Worm (Caenorhabditis elegans) whole organism, young adult: ENCODE results near the gene tbx-41.

Experiments
- F49E8.2 ChIP-seq: sonication (generic microtip); optimal IDR thresholded peaks from 3 replicates; lab custom pipeline; 2017; ENCODE audit warnings: missing genetic modification characterization, mild to moderate bottlenecking, missing compliant biosample characterization, antibody characterized with exemption, moderate library complexity; ENCODE audit not compliant: insufficient read depth
- F55B11.4 ChIP-seq: sonication (generic microtip); optimal IDR thresholded peaks from 2 replicates; lab custom pipeline; 2016; ENCODE audit warnings: missing compliant biosample characterization, missing genetic modification characterization, borderline replicate concordance; ENCODE audit not compliant: insufficient read depth
- F57A8.1 ChIP-seq: fragments of 200-800 bp; sonication (Bioruptor generic); optimal IDR thresholded peaks from 2 replicates; lab custom pipeline; 2018; ENCODE audit warnings: mild to moderate bottlenecking, missing genetic modification characterization, moderate library complexity, missing compliant biosample characterization
- K11D2.4 ChIP-seq: fragments of 200-800 bp; sonication (Bioruptor generic); IDR thresholded peaks from 2 replicates; pipeline ENCODE4 v1.3.6; 2022; ENCODE audit warnings: missing genetic modification reagents, missing genetic modification characterization, missing compliant biosample characterization
- K12H6.12 ChIP-seq: fragments of 200-800 bp; sonication (Bioruptor generic); optimal IDR thresholded peaks from 2 replicates; lab custom pipeline; 2018; ENCODE audit warnings: mild to moderate bottlenecking, missing genetic modification characterization, missing compliant biosample characterization
- T26A5.8 ChIP-seq: sonication (generic microtip); optimal IDR thresholded peaks from 2 replicates; lab custom pipeline; 2016; ENCODE audit warnings: missing genetic modification characterization, missing compliant biosample characterization
- Y53F4B.3 ChIP-seq: fragments of 200-800 bp; sonication (Bioruptor generic); IDR thresholded peaks from 2 replicates; pipeline ENCODE4 v1.3.6; 2022; ENCODE audit warnings: missing genetic modification reagents, missing genetic modification characterization, missing compliant biosample characterization
- Y53G8AR.9 ChIP-seq: fragments of 200-800 bp; sonication (Bioruptor generic); conservative IDR thresholded peaks from 2 replicates; pipeline ENCODE4 v1.3.6; 2022; ENCODE audit warnings: missing genetic modification reagents, missing genetic modification characterization, missing compliant biosample characterization
- Y67H2A.10 ChIP-seq: fragments of 200-800 bp; sonication (Bioruptor generic); conservative IDR thresholded peaks from 2 replicates; pipeline ENCODE4 v1.3.6; 2022; ENCODE audit warnings: missing genetic modification reagents, missing genetic modification characterization, missing compliant biosample characterization
- attf-5 ChIP-seq: fragments of 200-800 bp; sonication (Bioruptor generic); optimal IDR thresholded peaks from 2 replicates; lab custom pipeline; 2018; ENCODE audit warnings: mild to moderate bottlenecking, missing genetic modification characterization, missing compliant biosample characterization
- bed-2 ChIP-seq: fragments of 200-800 bp; sonication (Bioruptor generic); IDR thresholded peaks from 2 replicates; pipeline ENCODE4 v1.3.6; 2022; ENCODE audit warnings: missing genetic modification reagents, missing genetic modification characterization, missing compliant biosample characterization
- ccch-3 ChIP-seq: fragments of 200-800 bp; sonication (Bioruptor generic); optimal IDR thresholded peaks from 2 replicates; lab custom pipeline; 2018; ENCODE audit warnings: mild to moderate bottlenecking, missing genetic modification characterization, missing compliant biosample characterization
- cebp-2 ChIP-seq: fragments of 200-800 bp; sonication (Bioruptor generic); IDR thresholded peaks from 2 replicates; pipeline ENCODE4 v1.3.6; 2022; ENCODE audit warnings: missing genetic modification characterization, missing compliant biosample characterization
- ceh-40 ChIP-seq: fragments of 200-800 bp; sonication (Bioruptor generic); IDR thresholded peaks from 2 replicates; pipeline ENCODE4 v1.3.6; 2022; ENCODE audit warnings: missing genetic modification characterization, missing compliant biosample characterization
- ets-4 ChIP-seq: fragments of 200-800 bp; sonication (Bioruptor generic); optimal IDR thresholded peaks from 2 replicates; lab custom pipeline; 2018; ENCODE audit warnings: mild to moderate bottlenecking, missing genetic modification characterization, missing compliant biosample characterization
- hmg-1.2 ChIP-seq: fragments of 200-800 bp; sonication (Bioruptor generic); IDR thresholded peaks from 2 replicates; pipeline ENCODE4 v1.3.6; 2022; ENCODE audit warnings: missing genetic modification reagents, missing genetic modification characterization, missing compliant biosample characterization
- let-526 ChIP-seq: fragments of 200-800 bp; sonication (Bioruptor generic); IDR thresholded peaks from 2 replicates; pipeline ENCODE4 v1.3.6; 2022; ENCODE audit warnings: missing genetic modification reagents, missing genetic modification characterization, missing compliant biosample characterization
- lin-26 ChIP-seq: fragments of 200-800 bp; sonication (Bioruptor generic); IDR thresholded peaks from 2 replicates; pipeline ENCODE4 v1.3.6; 2022; ENCODE audit warnings: missing genetic modification reagents, missing genetic modification characterization, missing compliant biosample characterization
- lin-35 ChIP-seq, 3 experiments: fragments of 150-350 bp in 2 of 3; sonication (generic microtip) in 1 of 3; optimal IDR thresholded peaks; 2 replicates each; lab custom pipeline; 2014 to 2018; ENCODE audit warnings: missing biosample characterization in 3 of 3, missing genetic modification characterization in 3 of 3, missing genetic modification reagents in 3 of 3
- lin-40 ChIP-seq: sonication (generic microtip); optimal IDR thresholded peaks from 2 replicates; lab custom pipeline; 2016; ENCODE audit warnings: missing genetic modification characterization, mild to moderate bottlenecking, missing compliant biosample characterization, missing genotype, missing genetic modification reagents
- lir-1 ChIP-seq: fragments of 200-800 bp; sonication (Bioruptor generic); conservative IDR thresholded peaks from 2 replicates; pipeline ENCODE4 v1.3.6; 2022; ENCODE audit warnings: missing genetic modification reagents, missing genetic modification characterization, missing compliant biosample characterization
- mel-28 ChIP-seq: sonication (generic microtip); optimal IDR thresholded peaks from 2 replicates; lab custom pipeline; 2016; ENCODE audit warnings: borderline replicate concordance, mild to moderate bottlenecking, missing genetic modification characterization, missing compliant biosample characterization
- mes-4 ChIP-seq: sonication (generic microtip); optimal IDR thresholded peaks from 2 replicates; lab custom pipeline; 2016; ENCODE audit warnings: missing genotype, missing genetic modification characterization, missing compliant biosample characterization
- nfya-1 ChIP-seq: sonication (generic microtip); optimal IDR thresholded peaks from 2 replicates; lab custom pipeline; 2017; ENCODE audit warnings: antibody characterized with exemption, missing compliant biosample characterization, missing genetic modification characterization, borderline replicate concordance; ENCODE audit not compliant: insufficient read depth
- nfya-2 ChIP-seq: fragments of 200-800 bp; sonication (Bioruptor generic); IDR thresholded peaks from 2 replicates; pipeline ENCODE4 v1.3.6; 2022; ENCODE audit warnings: missing genetic modification reagents, missing genetic modification characterization, missing compliant biosample characterization
- nhr-80 ChIP-seq: sonication (generic microtip); optimal IDR thresholded peaks from 2 replicates; lab custom pipeline; 2016; ENCODE audit warnings: missing genetic modification characterization, missing compliant biosample characterization
- nhr-90 ChIP-seq: sonication (generic microtip); optimal IDR thresholded peaks from 2 replicates; lab custom pipeline; 2016; ENCODE audit warnings: missing genotype, mild to moderate bottlenecking, missing genetic modification characterization, missing compliant biosample characterization
- pbrm-1 ChIP-seq: fragments of 200-800 bp; sonication (Bioruptor generic); IDR thresholded peaks from 2 replicates; pipeline ENCODE4 v1.3.6; 2022; ENCODE audit warnings: missing genetic modification reagents, missing genetic modification characterization, missing compliant biosample characterization
- repo-1 ChIP-seq: sonication (generic microtip); optimal IDR thresholded peaks from 2 replicates; lab custom pipeline; 2017; ENCODE audit warnings: mild to moderate bottlenecking, missing genetic modification characterization, missing compliant biosample characterization
- snpc-4 ChIP-seq, 5 experiments: fragments of 150-350 bp in 1 of 5; sonication (generic microtip) in 4 of 5; optimal IDR thresholded peaks; 2 replicates each; lab custom pipeline; 2014 to 2018; ENCODE audit warnings: missing genetic modification characterization in 5 of 5, missing biosample characterization in 3 of 5, antibody characterized with exemption in 2 of 5, mild to moderate bottlenecking in 2 of 5, missing compliant biosample characterization in 2 of 5, missing genotype in 2 of 5, moderate library complexity in 2 of 5, missing genetic modification reagents in 1 of 5
- tlf-1 ChIP-seq: fragments of 200-800 bp; sonication (Bioruptor generic); optimal IDR thresholded peaks from 2 replicates; lab custom pipeline; 2018; ENCODE audit warnings: mild to moderate bottlenecking, missing genetic modification characterization, missing compliant biosample characterization
- unc-62 ChIP-seq: fragments of 150-350 bp; optimal IDR thresholded peaks from 2 replicates; lab custom pipeline; 2014; ENCODE audit warnings: missing biosample characterization, missing genetic modification reagents, missing genetic modification characterization
- xnd-1 ChIP-seq: sonication (generic microtip); optimal IDR thresholded peaks from 2 replicates; lab custom pipeline; 2016; ENCODE audit warnings: missing genotype, missing genetic modification reagents, missing genetic modification characterization, missing compliant biosample characterization
- ztf-28 ChIP-seq: fragments of 200-800 bp; sonication (Bioruptor generic); IDR thresholded peaks from 2 replicates; pipeline ENCODE4 v1.3.6; 2022; ENCODE audit warnings: missing genetic modification reagents, missing genetic modification characterization, missing compliant biosample characterization
- ztf-3 ChIP-seq: fragments of 200-800 bp; sonication (Bioruptor generic); optimal IDR thresholded peaks from 2 replicates; lab custom pipeline; 2018; ENCODE audit warnings: mild to moderate bottlenecking, missing genetic modification characterization, missing compliant biosample characterization

tbx-41 gene

DNA sequence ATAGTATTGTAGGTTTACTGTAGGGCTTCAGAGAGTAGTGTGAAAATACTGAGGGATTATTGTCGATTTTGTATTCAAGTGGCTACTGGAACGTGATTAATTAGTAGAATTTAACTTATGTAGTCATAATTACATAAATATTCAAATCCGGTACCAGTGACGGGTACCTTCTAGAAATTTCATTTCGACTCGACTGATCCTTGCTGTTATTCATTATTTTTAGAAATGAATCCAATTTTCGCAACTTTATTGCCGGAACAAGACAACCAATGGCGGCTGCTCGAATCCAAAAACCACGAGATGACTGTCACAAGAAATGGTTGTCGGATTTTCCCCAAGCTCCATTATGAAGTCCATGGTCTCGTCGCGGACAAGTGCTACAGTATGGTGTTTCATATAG is at the start of gene tbx-41:
tbx-41 (plus strand) TSS at position 301 of the 400 bp plus-strand sequence.
- TF ChIP-seq Y67H2A.10 (GFP tag; lab: Robert Waterston, UW) (no peak), mes-4 (no peak), F57A8.1 (no peak)

- no peak for TF ChIP-seq let-526 (GFP tag; lab: Robert Waterston, UW)
- no peak for TF ChIP-seq cebp-2 (GFP tag; lab: Robert Waterston, UW)
- TF ChIP-seq ztf-3 (GFP tag; lab: Kevin White, UChicago), result no peak
- no peak for TF ChIP-seq hmg-1.2 (GFP tag; lab: Robert Waterston, UW)
- TF ChIP-seq ceh-40 (GFP tag; lab: Robert Waterston, UW), result no peak
- TF ChIP-seq lin-40 (tag; lab: Kevin White, UChicago), result no peak
- TF ChIP-seq, all 124 proteins: peak for 0
These were observed 48.9 kb upstream of the tbx-41 start, which contains the start of gene C14E2.7 for ce11 chrX:1816106-1816505. C14E2.7 (plus strand) TSS chrX:1816406.

- no peak for TF ChIP-seq xnd-1 (tag; lab: Kevin White, UChicago)
- TF ChIP-seq lin-26 (GFP tag; lab: Robert Waterston, UW), result no peak
- TF ChIP-seq nfya-1 (tag; lab: Kevin White, UChicago), result no peak
- TF ChIP-seq Y53F4B.3 (GFP tag; lab: Robert Waterston, UW), result no peak
These were observed 43.8 kb upstream of the tbx-41 start, which contains the start of gene C14E2.4 for ce11 chrX:1821235-1821634. C14E2.4 (minus strand) TSS chrX:1821335.

DNA sequence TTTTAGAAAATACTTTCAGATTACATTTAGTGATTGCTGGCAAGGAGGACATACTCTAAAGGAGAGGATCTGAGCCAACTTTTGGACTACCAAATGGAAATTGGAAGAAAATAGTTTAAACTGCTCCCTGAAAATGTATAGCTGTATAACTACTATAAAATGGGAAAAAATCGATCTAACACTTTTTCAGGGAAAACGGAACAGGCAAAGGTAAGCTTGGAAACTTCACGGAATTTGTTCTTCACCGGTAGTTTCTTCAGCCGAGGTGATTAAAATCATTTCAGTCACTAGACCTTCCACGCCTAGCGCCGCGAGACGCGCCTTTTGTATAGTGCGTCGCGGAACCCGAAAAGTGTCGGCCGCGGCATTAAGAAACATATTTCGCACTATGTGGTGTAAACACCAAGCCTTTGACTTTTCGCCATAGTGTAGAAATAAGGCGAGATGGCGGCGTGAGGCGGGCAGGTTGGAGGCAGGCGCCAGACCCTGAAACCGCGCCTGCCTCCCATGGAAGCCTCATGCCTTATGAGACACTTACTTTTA is 39.7 kb upstream of the tbx-41 start, which contains the start of gene C14E2.5:
C14E2.5 (minus strand) TSS at position 51 of the 543 bp plus-strand sequence.
- TF ChIP-seq ets-4 (GFP tag; lab: Kevin White, UChicago) (no peak), cebp-2 (GFP tag; lab: Robert Waterston, UW) (no peak), ztf-28 (GFP tag; lab: Robert Waterston, UW) (no peak), repo-1 (no peak), K11D2.4 (GFP tag; lab: Robert Waterston, UW) (no peak), snpc-4 (GFP tag; optimal IDR thresholded peaks at IDR 0.05; lab: Kevin White, UChicago) (no peak), snpc-4 (tag; optimal IDR thresholded peaks at IDR 0.05; lab: Kevin White, UChicago) (peak in 2 of 4 experiments; percentile 56 to 84), mel-28 (tag; lab: Kevin White, UChicago) (no peak)
- TF ChIP-seq, all 124 proteins: peak for 1

DNA sequence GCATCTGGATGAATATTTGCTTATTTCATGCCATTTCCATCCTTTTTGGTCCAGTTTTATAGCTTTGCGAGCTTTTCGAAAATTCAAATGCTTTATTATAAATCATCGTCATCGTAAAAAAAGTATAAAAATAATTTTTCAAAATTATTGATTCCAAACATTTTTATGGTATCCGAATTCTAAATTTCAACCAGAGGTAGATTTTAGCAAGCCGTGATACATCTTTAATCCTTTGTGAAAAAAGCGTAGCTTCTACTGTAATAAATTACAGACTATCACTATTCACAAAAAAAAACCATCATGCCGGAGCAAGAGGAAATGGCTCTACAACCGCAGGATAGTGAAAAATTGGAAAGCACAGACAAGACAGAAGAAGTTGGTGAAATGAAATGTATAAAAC is 38.9 kb upstream of the tbx-41 start, which contains the start of gene C14E2.1:
C14E2.1 (plus strand) TSS at position 301 of the 400 bp plus-strand sequence.
- TF ChIP-seq bed-2 (GFP tag; lab: Robert Waterston, UW), result no peak
- TF ChIP-seq T26A5.8, result no peak
- TF ChIP-seq tlf-1, result no peak
- TF ChIP-seq nhr-90 (tag; lab: Kevin White, UChicago), result no peak
- no peak for TF ChIP-seq ccch-3 (GFP tag; lab: Kevin White, UChicago)
- TF ChIP-seq lin-35 (GFP tag; optimal IDR thresholded peaks at IDR 0.05; lab: Kevin White, UChicago), result no peak
- TF ChIP-seq F57A8.1, result no peak
- TF ChIP-seq F55B11.4 (tag; lab: Kevin White, UChicago), result no peak
- no peak for TF ChIP-seq nfya-2
- TF ChIP-seq snpc-4 (GFP tag; optimal IDR thresholded peaks at IDR 0.05; lab: Kevin White, UChicago), result no peak
- TF ChIP-seq snpc-4 (tag; optimal IDR thresholded peaks at IDR 0.05; lab: Kevin White, UChicago), result no peak
- no peak for TF ChIP-seq Y53G8AR.9 (GFP tag; lab: Robert Waterston, UW)
- TF ChIP-seq attf-5 (GFP tag; lab: Kevin White, UChicago), result no peak
- TF ChIP-seq K12H6.12 (tag; lab: Kevin White, UChicago), result no peak
- no peak for TF ChIP-seq pbrm-1
- no peak for TF ChIP-seq nhr-80
- no peak for TF ChIP-seq F49E8.2 (tag; lab: Kevin White, UChicago)
- TF ChIP-seq unc-62 (GFP tag; lab: Kevin White, UChicago), result no peak
- no peak for TF ChIP-seq lir-1 (GFP tag; lab: Robert Waterston, UW)
